Fruit fly (Drosophila melanogaster) whole organism, embryonic: ENCODE results near the gene CG8142.

Experiments used
- Awh ChIP-seq: fragments of 200-800 bp; sonication (Bioruptor generic); IDR thresholded peaks from 2 replicates; pipeline ENCODE4, ENCODE4 v1.3.6; 2022; ENCODE audit warnings: missing biosample characterization, missing genetic modification characterization
- BtbVII ChIP-seq: fragments of 200-800 bp; sonication (Bioruptor generic); optimal IDR thresholded peaks from 3 replicates; lab custom pipeline; 2017; ENCODE audit warnings: missing biosample characterization, mild to moderate bottlenecking, missing genetic modification characterization
- CG10321 ChIP-seq: fragments of 200-800 bp; sonication (Bioruptor generic); IDR thresholded peaks from 2 replicates; pipeline ENCODE4 v1.3.6; 2022; ENCODE audit warnings: missing biosample characterization, missing genetic modification characterization
- CG11504 ChIP-seq: fragments of 200-800 bp; sonication (Bioruptor generic); optimal IDR thresholded peaks from 3 replicates; lab custom pipeline; 2019; ENCODE audit warnings: missing biosample characterization, mild to moderate bottlenecking, missing genetic modification characterization, moderate library complexity
- CG12299 ChIP-seq: fragments of 200-800 bp; sonication (Bioruptor generic); optimal IDR thresholded peaks from 2 replicates; lab custom pipeline; 2018; ENCODE audit warnings: missing biosample characterization, mild to moderate bottlenecking, missing genetic modification characterization
- CG13624 ChIP-seq: fragments of 200-800 bp; sonication (Bioruptor generic); optimal IDR thresholded peaks from 2 replicates; lab custom pipeline; 2016; ENCODE audit warnings: missing biosample characterization, missing genetic modification characterization
- CG14860 ChIP-seq: fragments of 200-800 bp; sonication (Bioruptor generic); IDR thresholded peaks from 3 replicates; pipeline ENCODE4 v1.3.6; 2022; ENCODE audit warnings: missing biosample characterization, missing genetic modification characterization; ENCODE audit not compliant: partially characterized antibody
- CG15011 ChIP-seq: fragments of 200-800 bp; sonication (Bioruptor generic); optimal IDR thresholded peaks from 3 replicates; lab custom pipeline; 2018; ENCODE audit warnings: missing biosample characterization, mild to moderate bottlenecking, missing genetic modification characterization
- CG15601 ChIP-seq: fragments of 200-800 bp; sonication (Bioruptor generic); optimal IDR thresholded peaks from 3 replicates; lab custom pipeline; 2019; ENCODE audit warnings: missing biosample characterization, mild to moderate bottlenecking, missing genetic modification characterization, moderate library complexity
- CG2129 ChIP-seq: fragments of 200-800 bp; sonication (Bioruptor generic); IDR thresholded peaks from 2 replicates; pipeline ENCODE4 v1.3.6; 2022; ENCODE audit warnings: missing biosample characterization, missing genetic modification characterization; ENCODE audit not compliant: partially characterized antibody
- CG2199 ChIP-seq: fragments of 200-800 bp; sonication (Bioruptor generic); IDR thresholded peaks from 3 replicates; pipeline ENCODE4 v1.3.6; 2022; ENCODE audit warnings: missing biosample characterization, missing genetic modification characterization
- CG2875 ChIP-seq: fragments of 200-800 bp; sonication (Bioruptor generic); optimal IDR thresholded peaks from 2 replicates; lab custom pipeline; 2017; ENCODE audit warnings: missing biosample characterization, mild to moderate bottlenecking, missing genetic modification characterization, missing genetic modification reagents
- CG3163 ChIP-seq: fragments of 200-800 bp; sonication (Bioruptor generic); optimal IDR thresholded peaks from 3 replicates; lab custom pipeline; 2016; ENCODE audit warnings: missing biosample characterization, missing genetic modification characterization
- CG32532 ChIP-seq: fragments of 200-800 bp; sonication (Bioruptor generic); IDR thresholded peaks from 2 replicates; pipeline ENCODE4 v1.3.6; 2022; ENCODE audit warnings: missing biosample characterization, missing genetic modification characterization
- CG3726 ChIP-seq: fragments of 200-800 bp; sonication (Bioruptor generic); IDR thresholded peaks from 3 replicates; pipeline ENCODE4, ENCODE4 v1.3.6; 2022; ENCODE audit warnings: missing biosample characterization, missing genetic modification characterization
- CG42726 ChIP-seq: fragments of 200-800 bp; sonication (Bioruptor generic); IDR thresholded peaks from 2 replicates; pipeline ENCODE4 v1.3.6; 2022; ENCODE audit warnings: missing biosample characterization, missing genetic modification characterization; ENCODE audit not compliant: partially characterized antibody
- CG4617 ChIP-seq: fragments of 200-800 bp; sonication (Bioruptor generic); optimal IDR thresholded peaks from 3 replicates; lab custom pipeline; 2016; ENCODE audit warnings: missing biosample characterization, missing genetic modification characterization, borderline replicate concordance
- CG4730 ChIP-seq: fragments of 200-800 bp; sonication (Bioruptor generic); IDR thresholded peaks from 2 replicates; pipeline ENCODE4 v1.3.6; 2022; ENCODE audit warnings: missing biosample characterization, missing genetic modification characterization
- CG6791 ChIP-seq: fragments of 200-800 bp; sonication (Bioruptor generic); IDR thresholded peaks from 3 replicates; pipeline ENCODE4 v1.3.6; 2022; ENCODE audit warnings: missing biosample characterization, missing genetic modification characterization; ENCODE audit not compliant: partially characterized antibody
- CG7963 ChIP-seq: fragments of 200-800 bp; sonication (Bioruptor generic); IDR thresholded peaks from 3 replicates; pipeline ENCODE4 v1.3.6; 2022; ENCODE audit warnings: missing biosample characterization, missing genetic modification characterization; ENCODE audit not compliant: partially characterized antibody
- CG8944 ChIP-seq: fragments of 200-800 bp; sonication (Bioruptor generic); optimal IDR thresholded peaks from 3 replicates; lab custom pipeline; 2016; ENCODE audit warnings: missing biosample characterization, missing genetic modification characterization
- CG9932 ChIP-seq: fragments of 200-800 bp; sonication (Bioruptor generic); IDR thresholded peaks from 2 replicates; pipeline ENCODE4 v1.3.6; 2022; ENCODE audit warnings: missing biosample characterization, missing genetic modification characterization
- Dbx ChIP-seq: fragments of 200-800 bp; sonication (Bioruptor generic); IDR thresholded peaks from 3 replicates; pipeline ENCODE4 v1.3.6; 2022; ENCODE audit warnings: missing biosample characterization, missing genetic modification characterization
- Dp ChIP-seq: fragments of 200-800 bp; sonication (Bioruptor generic); optimal IDR thresholded peaks from 2 replicates; lab custom pipeline; 2018; ENCODE audit warnings: missing biosample characterization, mild to moderate bottlenecking, missing genetic modification characterization, moderate library complexity
- Hmr ChIP-seq: fragments of 200-800 bp; sonication (Bioruptor generic); optimal IDR thresholded peaks from 3 replicates; lab custom pipeline; 2017; ENCODE audit warnings: mild to moderate bottlenecking, missing biosample characterization, missing genetic modification reagents, missing genetic modification characterization
- MBD-R2 ChIP-seq: fragments of 200-800 bp; sonication (Bioruptor generic); IDR thresholded peaks from 2 replicates; pipeline ENCODE4 v1.3.6; 2022; ENCODE audit warnings: missing biosample characterization, missing genetic modification characterization
- MESR4 ChIP-seq: fragments of 200-800 bp; sonication (Bioruptor generic); optimal IDR thresholded peaks from 2 replicates; lab custom pipeline; 2018; ENCODE audit warnings: missing biosample characterization, mild to moderate bottlenecking, missing genetic modification characterization, moderate library complexity
- Nf-YC ChIP-seq: fragments of 200-800 bp; optimal IDR thresholded peaks from 3 replicates; lab custom pipeline; 2019; ENCODE audit warnings: missing biosample characterization, mild to moderate bottlenecking, missing genetic modification characterization, moderate library complexity
- Oli ChIP-seq: fragments of 200-800 bp; sonication (Bioruptor generic); optimal IDR thresholded peaks from 2 replicates; lab custom pipeline; 2018; ENCODE audit warnings: missing biosample characterization, mild to moderate bottlenecking, missing genetic modification characterization, moderate library complexity
- Opbp ChIP-seq: fragments of 200-800 bp; sonication (Bioruptor generic); IDR thresholded peaks from 3 replicates; pipeline ENCODE4 v1.3.6; 2022; ENCODE audit warnings: missing biosample characterization, missing genetic modification characterization; ENCODE audit not compliant: partially characterized antibody
- Ptx1 ChIP-seq: fragments of 200-800 bp; sonication (Bioruptor generic); IDR thresholded peaks from 2 replicates; pipeline ENCODE4 v1.3.6; 2022; ENCODE audit warnings: missing biosample characterization, missing genetic modification characterization
- Rfx ChIP-seq: fragments of 200-800 bp; sonication (Bioruptor generic); IDR thresholded peaks from 2 replicates; pipeline ENCODE4 v1.3.6; 2022; ENCODE audit warnings: missing biosample characterization, missing genetic modification characterization
- Sin3A ChIP-seq: fragments of >200 bp; optimal IDR thresholded peaks from 2 replicates; lab custom pipeline; 2018
- ac ChIP-seq: fragments of 200-800 bp; sonication (Bioruptor generic); optimal IDR thresholded peaks from 3 replicates; lab custom pipeline; 2017; ENCODE audit warnings: missing biosample characterization, mild to moderate bottlenecking, missing genetic modification characterization
- ap ChIP-seq: fragments of 200-800 bp; sonication (Bioruptor generic); IDR thresholded peaks from 2 replicates; pipeline ENCODE4 v1.3.6; 2022; ENCODE audit warnings: missing biosample characterization, missing genetic modification characterization
- ci ChIP-seq: fragments of 200-800 bp; sonication (Bioruptor generic); IDR thresholded peaks from 3 replicates; pipeline ENCODE4 v1.3.6; 2022; ENCODE audit warnings: missing biosample characterization, missing genetic modification characterization
- en ChIP-seq: fragments of 200-800 bp; sonication (Bioruptor generic); optimal IDR thresholded peaks from 2 replicates; lab custom pipeline; 2016; ENCODE audit warnings: missing biosample characterization, missing genetic modification characterization
- esg ChIP-seq: fragments of 200-800 bp; sonication (Bioruptor generic); conservative IDR thresholded peaks from 2 replicates; pipeline ENCODE4 v1.3.6; 2022; ENCODE audit warnings: missing biosample characterization, missing genetic modification characterization
- gro ChIP-seq: fragments of 200-800 bp; sonication (Bioruptor generic); optimal IDR thresholded peaks from 2 replicates; lab custom pipeline; 2016; ENCODE audit warnings: missing biosample characterization, missing genetic modification characterization
- gt ChIP-seq: fragments of 200-800 bp; sonication (Bioruptor generic); IDR thresholded peaks from 2 replicates; pipeline ENCODE4 v1.3.6; 2022; ENCODE audit warnings: missing biosample characterization, missing genetic modification characterization
- hb ChIP-seq: fragments of 200-800 bp; sonication (Bioruptor generic); IDR thresholded peaks from 3 replicates; pipeline ENCODE4 v1.3.6; 2022; ENCODE audit warnings: missing biosample characterization, missing genetic modification characterization; ENCODE audit not compliant: partially characterized antibody
- hbn ChIP-seq: fragments of 200-800 bp; sonication (Bioruptor generic); IDR thresholded peaks from 2 replicates; pipeline ENCODE4 v1.3.6; 2022; ENCODE audit warnings: missing biosample characterization, missing genetic modification characterization; ENCODE audit not compliant: partially characterized antibody
- pnt ChIP-seq: fragments of 200-800 bp; sonication (Bioruptor generic); optimal IDR thresholded peaks from 3 replicates; lab custom pipeline; 2016; ENCODE audit warnings: missing biosample characterization, missing genetic modification characterization
- pzg ChIP-seq: fragments of 200-800 bp; sonication (Bioruptor generic); optimal IDR thresholded peaks from 3 replicates; lab custom pipeline; 2018; ENCODE audit warnings: missing biosample characterization, mild to moderate bottlenecking, missing genetic modification characterization, moderate library complexity
- sug ChIP-seq: fragments of 200-800 bp; optimal IDR thresholded peaks from 2 replicates; lab custom pipeline; 2019; ENCODE audit warnings: missing biosample characterization, mild to moderate bottlenecking, missing genetic modification characterization, moderate library complexity
- toy ChIP-seq: fragments of 200-800 bp; sonication (Bioruptor generic); IDR thresholded peaks from 2 replicates; pipeline ENCODE4 v1.3.6; 2022; ENCODE audit warnings: missing biosample characterization, missing genetic modification characterization
- trem ChIP-seq: fragments of 200-800 bp; optimal IDR thresholded peaks from 3 replicates; lab custom pipeline; 2019; ENCODE audit warnings: missing biosample characterization, mild to moderate bottlenecking, missing genetic modification characterization, moderate library complexity
- unc-4 ChIP-seq: fragments of 200-800 bp; sonication (Bioruptor generic); IDR thresholded peaks from 2 replicates; pipeline ENCODE4 v1.3.6; 2022; ENCODE audit warnings: missing biosample characterization, missing genetic modification characterization; ENCODE audit not compliant: partially characterized antibody
- vnd ChIP-seq: fragments of 200-800 bp; sonication (Bioruptor generic); IDR thresholded peaks from 3 replicates; pipeline ENCODE4 v1.3.6; 2022; ENCODE audit warnings: missing biosample characterization, missing genetic modification characterization; ENCODE audit not compliant: partially characterized antibody
- zen2 ChIP-seq: fragments of 200-800 bp; sonication (Bioruptor generic); IDR thresholded peaks from 3 replicates; pipeline ENCODE4 v1.3.6; 2022; ENCODE audit warnings: missing biosample characterization, missing genetic modification characterization; ENCODE audit not compliant: partially characterized antibody

Gene CG8142

DNA sequence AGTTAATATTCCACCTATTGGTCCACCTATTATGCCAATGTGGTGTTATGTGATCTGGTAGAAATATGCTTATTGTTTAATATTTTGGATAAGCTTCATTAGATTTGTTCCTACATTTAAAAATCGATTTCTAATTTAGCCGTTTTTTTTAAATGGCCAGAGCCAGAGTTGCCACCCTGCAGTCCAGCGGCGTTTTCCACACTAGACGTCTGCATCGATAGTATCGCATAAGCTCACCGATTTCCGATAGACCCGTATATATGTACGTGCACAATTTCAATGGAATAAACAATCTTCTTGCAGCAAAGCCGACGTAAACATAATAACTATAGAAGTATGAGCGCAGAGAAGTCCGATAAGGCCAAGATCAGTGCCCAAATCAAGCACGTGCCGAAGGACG, 2.6 kb downstream of the CG8142 start, which contains the start of gene Taf9:
Taf9 (plus strand) TSS at position 239 of the 400 bp plus-strand sequence.
- peak; percentile 83 for TF ChIP-seq hb (GFP tag; lab: Robert Waterston, UW)
- TF ChIP-seq Awh = no peak
- TF ChIP-seq Oli = no peak
- TF ChIP-seq pnt (GFP tag; lab: Kevin White, UChicago) = no peak
- peak; percentile 43 for TF ChIP-seq MESR4 (GFP tag; lab: Kevin White, UChicago)
- TF ChIP-seq toy (GFP tag; lab: Robert Waterston, UW) = no peak
- TF ChIP-seq pzg (GFP tag; lab: Kevin White, UChicago) = peak; percentile 81
- peak; percentile 82 for TF ChIP-seq vnd (GFP tag; lab: Robert Waterston, UW)
- no peak for TF ChIP-seq Hmr (GFP tag; lab: Kevin White, UChicago)
- TF ChIP-seq CG15011 = no peak
- TF ChIP-seq Opbp (GFP tag; lab: Robert Waterston, UW) = peak; percentile 90
- TF ChIP-seq CG3163 (GFP tag; lab: Kevin White, UChicago) = no peak
- no peak for TF ChIP-seq CG11504 (tag; lab: Kevin White, UChicago)
- TF ChIP-seq CG15601 (tag; lab: Kevin White, UChicago) = peak; percentile 59
- TF ChIP-seq CG12299 (tag; lab: Kevin White, UChicago) = no peak
- TF ChIP-seq CG42726 (GFP tag; lab: Robert Waterston, UW) = peak; percentile 88; the same call in 1 of the 2 replicates
- TF ChIP-seq Dbx (GFP tag; lab: Robert Waterston, UW) = 0 out of 3 replicates have a peak, but pooled peaks have one; percentile 15
- peak; percentile 93 for TF ChIP-seq CG6791 (GFP tag; lab: Robert Waterston, UW)
- no peak for TF ChIP-seq CG8944 (GFP tag; lab: Kevin White, UChicago)
- TF ChIP-seq ap (GFP tag; lab: Robert Waterston, UW) = no peak
- TF ChIP-seq trem = peak; percentile 24
- peak; percentile 68 for TF ChIP-seq Dp (GFP tag; lab: Kevin White, UChicago)
- no peak for TF ChIP-seq sug
- TF ChIP-seq CG3726 = no peak
- peak; percentile 13 for TF ChIP-seq gro
- peak; percentile 82 for TF ChIP-seq MBD-R2
- no peak for TF ChIP-seq en (GFP tag; lab: Kevin White, UChicago)
- peak; percentile 76 for TF ChIP-seq CG2129 (GFP tag; lab: Robert Waterston, UW)
- no peak for TF ChIP-seq CG2875 (GFP tag; lab: Kevin White, UChicago)
- peak; percentile 67 for TF ChIP-seq CG14860
- TF ChIP-seq esg (GFP tag; lab: Robert Waterston, UW) = no peak
- no peak for TF ChIP-seq BtbVII (GFP tag; lab: Kevin White, UChicago)
- peak; percentile 31; the same call in 1 of the 2 replicates for TF ChIP-seq CG9932 (GFP tag; lab: Robert Waterston, UW)
- TF ChIP-seq CG7963 (GFP tag; lab: Robert Waterston, UW) = peak; percentile 85
- no peak for TF ChIP-seq ci (GFP tag; lab: Robert Waterston, UW)
- no peak for TF ChIP-seq Nf-YC (tag; lab: Kevin White, UChicago)
- peak; percentile 15 for TF ChIP-seq CG13624
- TF ChIP-seq gt (GFP tag; lab: Robert Waterston, UW) = no peak
- peak; percentile 91 for TF ChIP-seq zen2 (GFP tag; lab: Robert Waterston, UW)
- no peak for TF ChIP-seq CG4617 (GFP tag; lab: Kevin White, UChicago)
- TF ChIP-seq CG4730 = no peak
- TF ChIP-seq hbn (GFP tag; lab: Robert Waterston, UW) = peak; percentile 90
- TF ChIP-seq CG2199 (GFP tag; lab: Robert Waterston, UW) = no peak
- no peak for TF ChIP-seq Ptx1
- TF ChIP-seq unc-4 = peak; percentile 89
- peak; percentile 51 for TF ChIP-seq Sin3A (lab: Kevin White, UChicago)
- TF ChIP-seq Rfx (GFP tag; lab: Robert Waterston, UW) = peak; percentile 52
- TF ChIP-seq CG10321 (GFP tag; lab: Robert Waterston, UW) = no peak
- TF ChIP-seq ac = no peak
- no peak for TF ChIP-seq CG32532 (GFP tag; lab: Robert Waterston, UW)
